Worm (Caenorhabditis elegans) whole organism, late embryonic: ENCODE measurements around the gene cdkr-3.

Source experiments
- K09A11.1 ChIP-seq: sonication (generic microtip); optimal IDR thresholded peaks from 2 replicates; lab custom pipeline; 2017; ENCODE audit warnings: antibody characterized with exemption, mild to moderate bottlenecking, missing genetic modification characterization, missing compliant biosample characterization; ENCODE audit not compliant: insufficient read depth
- ama-1 ChIP-seq: fragments of 150-350 bp; optimal IDR thresholded peaks from 2 replicates; lab custom pipeline; 2014
- ceh-31 ChIP-seq: sonication (generic microtip); optimal IDR thresholded peaks from 2 replicates; lab custom pipeline; 2016; ENCODE audit warnings: missing genetic modification characterization, missing compliant biosample characterization
- ceh-34 ChIP-seq: sonication (generic microtip); optimal IDR thresholded peaks from 2 replicates; lab custom pipeline; 2016; ENCODE audit warnings: mild to moderate bottlenecking, missing genetic modification characterization, missing compliant biosample characterization
- ceh-45 ChIP-seq: fragments of 200-800 bp; sonication (Bioruptor generic); IDR thresholded peaks from 2 replicates; pipeline ENCODE4 v1.3.6; 2022; ENCODE audit warnings: missing genetic modification reagents, missing genetic modification characterization, missing compliant biosample characterization
- ceh-48 ChIP-seq: sonication (generic microtip); optimal IDR thresholded peaks from 2 replicates; lab custom pipeline; 2016; ENCODE audit warnings: missing genetic modification characterization, inconsistent platforms, missing compliant biosample characterization
- dve-1 ChIP-seq: sonication (generic microtip); optimal IDR thresholded peaks from 2 replicates; lab custom pipeline; 2017; ENCODE audit warnings: antibody characterized with exemption, mild to moderate bottlenecking, missing genetic modification characterization, missing compliant biosample characterization
- ets-4 ChIP-seq: sonication (generic microtip); optimal IDR thresholded peaks from 2 replicates; lab custom pipeline; 2016; ENCODE audit warnings: missing genetic modification characterization, missing compliant biosample characterization
- eyg-1 ChIP-seq: sonication (generic microtip); optimal IDR thresholded peaks from 2 replicates; lab custom pipeline; 2016; ENCODE audit warnings: missing genotype, missing genetic modification characterization, missing compliant biosample characterization
- nfya-1 ChIP-seq: sonication (generic microtip); optimal IDR thresholded peaks from 2 replicates; lab custom pipeline; 2017; ENCODE audit warnings: missing genetic modification characterization, mild to moderate bottlenecking, missing compliant biosample characterization, antibody characterized with exemption, moderate library complexity
- unc-55 ChIP-seq: sonication (generic microtip); optimal IDR thresholded peaks from 2 replicates; lab custom pipeline; 2017; ENCODE audit warnings: missing biosample characterization, missing genetic modification reagents, missing genetic modification characterization

- no peak for TF ChIP-seq dve-1 (tag; lab: Kevin White, UChicago)
- TF ChIP-seq ceh-45 (GFP tag; lab: Robert Waterston, UW): no peak
- TF ChIP-seq ets-4 (tag; lab: Kevin White, UChicago): no peak
- TF ChIP-seq nfya-1 (tag; lab: Kevin White, UChicago): no peak
- no peak for TF ChIP-seq ama-1 (lab: Kevin White, UChicago)
- TF ChIP-seq ceh-31 (tag; lab: Kevin White, UChicago): no peak
- no peak for TF ChIP-seq K09A11.1
- TF ChIP-seq unc-55 (GFP tag; lab: Kevin White, UChicago): no peak
- no peak for TF ChIP-seq ceh-48 (tag; lab: Kevin White, UChicago)
- TF ChIP-seq eyg-1 (tag; lab: Kevin White, UChicago): no peak
- TF ChIP-seq ceh-34 (tag; lab: Kevin White, UChicago): no peak
Measured at ce11 chrV:20297650-20298049, 27.7 kb downstream of the cdkr-3 start, which contains the start of gene ZC15.5.
